Worm (Caenorhabditis elegans): ENCODE results near the gene glb-31.

ce11 chrII:1297044-1297696 is 4.3 kb downstream of the glb-31 start:
- no peak for TF ChIP-seq T22C8.4 (GFP tag; IDR thresholded peaks at IDR 0.05)
- no peak for TF ChIP-seq flt-1 (GFP tag; IDR thresholded peaks at IDR 0.05)
